Fruit fly (Drosophila melanogaster): ENCODE measurements around the gene CG3119.

The CG3119 gene

DNA sequence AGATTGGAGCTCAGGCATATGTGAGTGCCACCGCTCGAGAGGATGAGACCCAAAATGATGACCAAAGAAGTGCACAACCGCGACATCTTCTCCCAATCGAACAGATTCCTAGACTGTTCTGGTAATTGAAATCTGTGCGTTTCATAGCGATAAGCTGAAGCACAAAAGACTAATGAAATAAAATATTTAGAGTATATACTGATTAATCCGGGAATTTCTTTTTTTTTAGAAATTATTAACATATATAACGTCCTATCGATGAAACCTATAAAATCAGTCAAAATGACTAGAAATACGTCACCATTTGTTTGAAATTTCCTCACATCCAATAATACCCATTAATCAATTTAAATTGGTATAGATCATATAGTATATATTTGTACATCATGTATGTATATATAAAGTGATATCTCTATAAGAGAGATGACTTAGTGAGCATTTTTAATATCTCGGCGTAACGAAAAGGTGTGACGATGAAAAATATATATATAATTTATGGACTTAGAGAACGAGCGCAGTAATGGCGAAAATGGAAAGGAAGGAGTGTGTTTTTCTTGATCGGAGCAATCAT lies 9.6 kb upstream of the CG3119 start, which contains the start of the genes CG3117 and CG2983:
Gene CG3117, minus strand, starts transcription at position 101 of the 571 bp plus-strand sequence.
Gene CG2983, plus strand, starts transcription at position 521 of the 571 bp plus-strand sequence.
- TF ChIP-seq dac (GFP tag; optimal IDR thresholded peaks at IDR 0.05) (no peak), Eip78C (GFP tag) (no peak), CG7368 (GFP tag; optimal IDR thresholded peaks at IDR 0.05) (no peak), Sox102F (GFP tag; optimal IDR thresholded peaks at IDR 0.05) (no peak), Lpt (GFP tag; optimal IDR thresholded peaks at IDR 0.05) (no peak), eg (GFP tag; IDR thresholded peaks at IDR 0.05) (no peak), CG8632 (GFP tag; optimal IDR thresholded peaks at IDR 0.05) (no peak), CG6808 (GFP tag; optimal IDR thresholded peaks at IDR 0.05) (no peak), vri (GFP tag; optimal IDR thresholded peaks at IDR 0.05) (no peak)

DNA sequence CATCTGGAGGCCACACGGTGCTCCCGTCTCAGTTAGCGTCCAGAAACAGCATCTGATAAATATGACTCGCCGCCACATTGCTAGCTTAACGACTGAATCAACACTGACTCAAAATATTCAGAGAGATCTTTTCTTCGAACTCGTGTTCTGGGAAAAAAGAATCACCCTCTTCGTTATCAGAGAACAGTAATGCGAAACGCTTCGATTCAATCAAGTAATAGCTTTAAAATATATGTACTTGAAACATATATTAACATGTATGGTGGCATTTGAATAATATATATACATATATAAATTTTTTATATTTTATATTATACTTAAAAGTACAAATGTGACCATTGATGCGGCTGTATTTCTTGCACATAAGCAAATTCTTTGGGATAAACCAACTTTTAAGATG lies 8.0 kb upstream of the CG3119 start, which contains the start of gene CG18557:
Gene CG18557, minus strand, starts transcription at position 101 of the 400 bp plus-strand sequence.
- TF ChIP-seq spab (GFP tag; optimal IDR thresholded peaks at IDR 0.05), result no peak
- no peak for TF ChIP-seq Eip75B (GFP tag; optimal IDR thresholded peaks at IDR 0.05)
- no peak for TF ChIP-seq Blimp-1 (GFP tag; optimal IDR thresholded peaks at IDR 0.05)
- TF ChIP-seq Smox (GFP tag; optimal IDR thresholded peaks at IDR 0.05), result no peak
- peak; percentile 77 for TF ChIP-seq svp (GFP tag)
- no peak for TF ChIP-seq CG4318 (GFP tag; optimal IDR thresholded peaks at IDR 0.05)

DNA sequence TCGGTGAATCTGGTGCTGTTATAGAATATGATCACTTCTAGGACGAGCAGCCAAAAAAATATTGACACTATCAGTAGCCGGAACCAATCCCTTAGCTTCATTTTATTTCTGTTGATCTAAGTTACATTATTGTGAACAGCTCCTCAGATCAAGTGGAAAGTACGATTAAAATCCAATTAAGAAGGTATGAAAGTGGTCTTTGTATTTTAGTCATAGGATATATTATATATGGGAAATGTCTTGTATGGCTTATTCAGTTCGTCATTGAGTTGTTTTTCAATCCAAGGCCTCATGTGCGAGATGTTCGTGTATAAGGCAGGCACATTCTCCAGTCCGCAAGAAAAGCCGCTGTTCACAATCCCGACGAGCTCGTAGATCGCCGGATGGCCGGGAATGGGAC lies 6.8 kb upstream of the CG3119 start, which contains the start of gene CG18558:
Gene CG18558, minus strand, starts transcription at position 101 of the 400 bp plus-strand sequence.
- TF ChIP-seq CG6276 (GFP tag; optimal IDR thresholded peaks at IDR 0.05), result no peak
- TF ChIP-seq eg (GFP tag; IDR thresholded peaks at IDR 0.05), result no peak
- TF ChIP-seq CG3919 (GFP tag; optimal IDR thresholded peaks at IDR 0.05), result no peak
- TF ChIP-seq CG8119 (GFP tag; IDR thresholded peaks at IDR 0.05), result no peak
- no peak for TF ChIP-seq CG9139 (GFP tag; optimal IDR thresholded peaks at IDR 0.05)
- TF ChIP-seq CG15336 (GFP tag; IDR thresholded peaks at IDR 0.05), result no peak
- TF ChIP-seq Ets21C (GFP tag; optimal IDR thresholded peaks at IDR 0.05), result no peak
- no peak for TF ChIP-seq topi (GFP tag; optimal IDR thresholded peaks at IDR 0.05)
- no peak for TF ChIP-seq Lpt (GFP tag; optimal IDR thresholded peaks at IDR 0.05)
- TF ChIP-seq dsx (GFP tag; optimal IDR thresholded peaks at IDR 0.05; ENCODE audit: poor library complexity, severe bottlenecking), result no peak
- no peak for TF ChIP-seq fkh (GFP tag; optimal IDR thresholded peaks at IDR 0.05)
- no peak for TF ChIP-seq Hr39 (GFP tag; optimal IDR thresholded peaks at IDR 0.05)
- TF ChIP-seq CG3032 (tag; optimal IDR thresholded peaks at IDR 0.05), result no peak
- TF ChIP-seq CG6792 (GFP tag; optimal IDR thresholded peaks at IDR 0.05), result no peak
- no peak for TF ChIP-seq CG6854 (GFP tag; optimal IDR thresholded peaks at IDR 0.05)
- TF ChIP-seq Smox (GFP tag; optimal IDR thresholded peaks at IDR 0.05), result no peak

DNA sequence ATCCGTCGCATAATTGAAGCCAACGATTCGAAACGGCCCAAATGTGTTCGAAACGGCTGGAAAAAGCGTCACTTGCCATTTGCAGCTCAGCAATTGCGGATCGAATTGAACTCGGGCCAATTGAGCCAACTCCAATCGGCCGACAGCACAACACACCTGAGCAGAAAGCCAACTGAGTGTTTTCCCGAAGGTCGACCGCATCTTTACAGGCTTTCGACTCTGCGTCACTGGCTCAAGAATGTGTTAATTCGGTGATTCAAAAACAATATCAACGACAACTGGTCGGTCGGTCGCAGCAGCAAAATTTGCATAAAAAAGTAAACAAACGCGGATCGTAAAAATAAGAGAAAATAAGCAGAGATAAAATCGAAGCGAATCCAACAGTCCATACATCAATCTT lies 2.7 kb upstream of the CG3119 start:
- TF ChIP-seq CG16779 (tag; optimal IDR thresholded peaks at IDR 0.05) (no peak), CG32006 (GFP tag; optimal IDR thresholded peaks at IDR 0.05) (no peak)

DNA sequence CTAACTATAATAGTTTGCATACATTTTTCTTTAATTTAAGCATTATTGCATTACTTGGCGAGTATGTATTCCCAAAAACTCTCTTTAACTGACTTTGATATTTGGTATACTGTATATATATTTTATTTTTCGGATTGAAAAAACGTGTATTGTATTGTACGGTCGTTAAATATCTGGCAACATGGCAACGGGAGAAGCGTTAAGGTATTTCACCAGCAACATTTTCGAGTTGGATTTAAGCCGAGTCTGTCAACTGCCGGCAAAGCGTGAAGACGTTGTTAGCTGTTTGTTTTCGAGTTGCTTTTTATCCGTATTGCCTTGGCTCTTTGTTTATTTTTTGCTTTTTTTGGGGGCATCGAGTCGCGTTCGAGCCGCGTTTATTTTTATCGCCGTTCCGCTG lies 2.2 kb upstream of the CG3119 start, which contains the start of gene CG2975:
Gene CG2975, plus strand, starts transcription at position 275 of the 400 bp plus-strand sequence.
- TF ChIP-seq ss (GFP tag; optimal IDR thresholded peaks at IDR 0.05) (peak in 1 of 2 experiments; percentile 28), CG1621 (tag; optimal IDR thresholded peaks at IDR 0.05) (no peak)

Measured in whole organism, prepupa.